Fruit fly (Drosophila melanogaster): ENCODE measurements around the gene Glyp.
A peak's percentile ranks its signal among the peaks of the same experiment; 100 is the strongest.

Gene Glyp

dm6 chr2L:2130157-2130987, at the start of gene Glyp (continued):
- TF ChIP-seq CG17361 (GFP tag; IDR thresholded peaks at IDR 0.05), result peak; percentile 98
- peak; percentile 97 for TF ChIP-seq CG10147 (GFP tag; optimal IDR thresholded peaks at IDR 0.05)
- peak; percentile 97 for TF ChIP-seq NfI (GFP tag; optimal IDR thresholded peaks at IDR 0.05)
- peak; percentile 96 for TF ChIP-seq lmd (GFP tag; IDR thresholded peaks at IDR 0.05)
- peak; percentile 80 for TF ChIP-seq CG3995 (GFP tag; optimal IDR thresholded peaks at IDR 0.05)
- TF ChIP-seq emc (GFP tag; optimal IDR thresholded peaks at IDR 0.05), result peak; percentile 53
- TF ChIP-seq Taf1 (GFP tag; IDR thresholded peaks at IDR 0.05), result peak; percentile 93
- TF ChIP-seq CG4328 (GFP tag; optimal IDR thresholded peaks at IDR 0.05), result peak; percentile 98
- peak; percentile 97 to 98 for TF ChIP-seq bsh (GFP tag; optimal IDR thresholded peaks at IDR 0.05)
- TF ChIP-seq tup (GFP tag; optimal IDR thresholded peaks at IDR 0.05), result peak; percentile 90
- TF ChIP-seq Dip3 (GFP tag; optimal IDR thresholded peaks at IDR 0.05), result peak; percentile 79
- peak; percentile 92 for TF ChIP-seq CG15514 (GFP tag; optimal IDR thresholded peaks at IDR 0.05)
- TF ChIP-seq eyg (GFP tag; optimal IDR thresholded peaks at IDR 0.05), result peak; percentile 45
- no peak for TF ChIP-seq tll (GFP tag; optimal IDR thresholded peaks at IDR 0.05)
- TF ChIP-seq CG6654 (GFP tag; optimal IDR thresholded peaks at IDR 0.05), result peak; percentile 89
- TF ChIP-seq CG43689 (GFP tag; IDR thresholded peaks at IDR 0.05), result peak; percentile 73
- TF ChIP-seq B-H2 (GFP tag; optimal IDR thresholded peaks at IDR 0.05), result peak; percentile 97
- peak; percentile 65; the same call in 1 of the 2 replicates for TF ChIP-seq sna (GFP tag; IDR thresholded peaks at IDR 0.05; ENCODE audit: partially characterized antibody)
- peak; percentile 92 for TF ChIP-seq exex (tag; optimal IDR thresholded peaks at IDR 0.05)
- TF ChIP-seq Ada2b (GFP tag; IDR thresholded peaks at IDR 0.05), result peak; percentile 94
- 0 out of 2 replicates have a peak, but pooled peaks have one; percentile 37 for TF ChIP-seq CkIIα-i1 (GFP tag; IDR thresholded peaks at IDR 0.05)
- TF ChIP-seq nau (GFP tag; optimal IDR thresholded peaks at IDR 0.05), result peak; percentile 98
- peak; percentile 93 for TF ChIP-seq klu (GFP tag; IDR thresholded peaks at IDR 0.05)
- TF ChIP-seq CG11398 (GFP tag; optimal IDR thresholded peaks at IDR 0.05), result no peak
- TF ChIP-seq Sin3A (optimal IDR thresholded peaks at IDR 0.05), result no peak
- peak; percentile 98 for TF ChIP-seq CG15269 (tag; optimal IDR thresholded peaks at IDR 0.05)
- peak; percentile 97 for TF ChIP-seq Xrp1 (GFP tag; IDR thresholded peaks at IDR 0.05)
- peak; percentile 39 for TF ChIP-seq maf-S (GFP tag; optimal IDR thresholded peaks at IDR 0.05)
- peak; percentile 87 for TF ChIP-seq cas (GFP tag; IDR thresholded peaks at IDR 0.05)
- TF ChIP-seq hbn (GFP tag; IDR thresholded peaks at IDR 0.05; ENCODE audit: partially characterized antibody), result no peak; the same call in 1 of the 2 replicates
- peak; percentile 90 for TF ChIP-seq pho (GFP tag; optimal IDR thresholded peaks at IDR 0.05)
- TF ChIP-seq gro (GFP tag; optimal IDR thresholded peaks at IDR 0.05), result peak; percentile 59
- TF ChIP-seq Dek (tag; optimal IDR thresholded peaks at IDR 0.05), result peak; percentile 97
- peak; percentile 61 for TF ChIP-seq sr (GFP tag; IDR thresholded peaks at IDR 0.05)
- peak; percentile 96 for TF ChIP-seq CG15011 (GFP tag; optimal IDR thresholded peaks at IDR 0.05)
- peak; percentile 97 for TF ChIP-seq Dbx (GFP tag; IDR thresholded peaks at IDR 0.05)
- TF ChIP-seq so (GFP tag; IDR thresholded peaks at IDR 0.05), result peak; percentile 94
- TF ChIP-seq CG1603 (tag; optimal IDR thresholded peaks at IDR 0.05), result peak; percentile 54
- TF ChIP-seq CG10267 (tag; optimal IDR thresholded peaks at IDR 0.05), result peak; percentile 92
- peak; percentile 97 for TF ChIP-seq CG4424 (GFP tag; optimal IDR thresholded peaks at IDR 0.05)
- TF ChIP-seq fd102C (GFP tag; optimal IDR thresholded peaks at IDR 0.05), result peak; percentile 26
- TF ChIP-seq sima (GFP tag; optimal IDR thresholded peaks at IDR 0.05), result no peak
- TF ChIP-seq CG7357 (GFP tag; IDR thresholded peaks at IDR 0.05), result peak; percentile 91
- peak; percentile 80 for TF ChIP-seq Doc2 (GFP tag; IDR thresholded peaks at IDR 0.05)
- peak; percentile 89 for TF ChIP-seq CG12769 (tag; optimal IDR thresholded peaks at IDR 0.05)
- peak; percentile 48 for TF ChIP-seq Atf3 (GFP tag; optimal IDR thresholded peaks at IDR 0.05)
- peak; percentile 92 for TF ChIP-seq wor (GFP tag; IDR thresholded peaks at IDR 0.05)
- peak; percentile 92 for TF ChIP-seq danr (GFP tag; IDR thresholded peaks at IDR 0.05)
- peak; percentile 90 for TF ChIP-seq sisA (GFP tag; IDR thresholded peaks at IDR 0.05)
